Worm (Caenorhabditis elegans): Measurements from ENCODE around the gene R12C12.5.

- TF ChIP-seq F13C5.2 (tag; optimal IDR thresholded peaks at IDR 0.05) (no peak), hnd-1 (tag; optimal IDR thresholded peaks at IDR 0.05) (no peak), ama-1 (optimal IDR thresholded peaks at IDR 0.05) (no peak), hmbx-1 (tag; optimal IDR thresholded peaks at IDR 0.05) (no peak), tra-4 (tag; optimal IDR thresholded peaks at IDR 0.05) (no peak), hmg-4 (GFP tag; optimal IDR thresholded peaks at IDR 0.05) (no peak), B0310.2 (tag; optimal IDR thresholded peaks at IDR 0.05) (no peak), ceh-13 (GFP tag; optimal IDR thresholded peaks at IDR 0.05) (no peak), tbx-37 (GFP tag; conservative IDR thresholded peaks at IDR 0.05) (no peak)
These were observed 28.5 kb downstream of the R12C12.5 start, which contains the start of gene ZK84.5 for ce11 chrII:6016410-6016809.

All from whole organism, early embryonic.